Worm (Caenorhabditis elegans) whole organism, L2 larva: ENCODE data around the gene Y19D10B.8.
"Not testable (repeated sequence)": the region's sequence is repeated elsewhere in the genome, so short reads cannot be mapped to it uniquely, and the experiment has no call there.

Experiments used
- F13H6.1 ChIP-seq: sonication (generic microtip); optimal IDR thresholded peaks from 2 replicates; lab custom pipeline; 2016; ENCODE audit warnings: missing genetic modification characterization, missing compliant biosample characterization
- aly-2 ChIP-seq: fragments of 150-350 bp; optimal IDR thresholded peaks from 2 replicates; lab custom pipeline; 2014; ENCODE audit warnings: missing biosample characterization, missing genetic modification characterization
- ceh-16 ChIP-seq: fragments of 150-350 bp; optimal IDR thresholded peaks from 2 replicates; lab custom pipeline; 2014; ENCODE audit warnings: missing biosample characterization, missing genetic modification characterization
- crh-2 ChIP-seq: sonication (generic microtip); optimal IDR thresholded peaks from 2 replicates; lab custom pipeline; 2017; ENCODE audit warnings: missing biosample characterization, missing genetic modification characterization
- dmd-4 ChIP-seq: sonication (generic microtip); optimal IDR thresholded peaks from 2 replicates; lab custom pipeline; 2017; ENCODE audit warnings: missing biosample characterization, missing genetic modification characterization
- mdl-1 ChIP-seq, 2 experiments: fragments of 150-350 bp in 1 of 2; sonication (generic microtip) in 1 of 2; optimal IDR thresholded peaks; 2 replicates each; lab custom pipeline; 2017; ENCODE audit warnings: missing biosample characterization in 2 of 2, missing genetic modification characterization in 2 of 2
- nhr-11 ChIP-seq: fragments of 150-350 bp; optimal IDR thresholded peaks from 2 replicates; lab custom pipeline; 2014; ENCODE audit warnings: missing biosample characterization, missing genetic modification characterization
- nhr-237 ChIP-seq: fragments of 150-350 bp; optimal IDR thresholded peaks from 2 replicates; lab custom pipeline; 2014; ENCODE audit warnings: missing biosample characterization, missing genetic modification characterization
- nhr-25 ChIP-seq: fragments of 150-350 bp; sonication (generic microtip); optimal IDR thresholded peaks from 3 replicates; lab custom pipeline; 2014; ENCODE audit warnings: missing biosample characterization, missing genetic modification characterization
- nhr-77 ChIP-seq: fragments of 150-350 bp; optimal IDR thresholded peaks from 2 replicates; lab custom pipeline; 2014; ENCODE audit warnings: missing biosample characterization, missing genetic modification characterization
- sma-3 ChIP-seq: sonication (generic microtip); optimal IDR thresholded peaks from 2 replicates; lab custom pipeline; 2016; ENCODE audit warnings: missing genetic modification reagents, missing genetic modification characterization, missing compliant biosample characterization
- unc-62 ChIP-seq: fragments of 150-350 bp; optimal IDR thresholded peaks from 2 replicates; lab custom pipeline; 2014; ENCODE audit warnings: missing biosample characterization, missing genetic modification reagents, missing genetic modification characterization
- zag-1 ChIP-seq: fragments of 150-350 bp; optimal IDR thresholded peaks from 2 replicates; lab custom pipeline; 2014; ENCODE audit warnings: missing biosample characterization, missing genetic modification characterization
- ztf-4 ChIP-seq: fragments of 150-350 bp; optimal IDR thresholded peaks from 2 replicates; lab custom pipeline; 2014; ENCODE audit warnings: missing biosample characterization, missing genetic modification characterization

DNA sequence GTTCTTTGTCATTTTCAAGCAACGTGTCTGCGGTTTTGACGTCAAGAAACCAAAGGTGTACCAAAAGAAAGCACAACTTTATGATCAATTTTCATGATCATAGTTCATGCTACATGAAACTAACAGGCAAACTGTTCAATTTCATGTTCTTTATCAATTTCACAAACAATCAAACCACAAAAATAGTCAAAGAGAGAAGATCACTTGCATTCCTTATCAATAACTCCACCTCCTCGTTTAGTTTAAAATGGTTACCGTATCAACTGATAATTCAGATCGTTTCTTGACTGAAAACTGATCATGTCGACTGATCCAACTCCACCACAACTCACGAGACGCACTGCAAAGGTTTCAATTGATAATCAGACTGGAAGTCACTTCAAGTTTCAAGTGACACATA is 29.3 kb upstream of the Y19D10B.8 start, which contains the start of gene pud-1.1:
- TF ChIP-seq aly-2 (tag; lab: Kevin White, UChicago); nhr-77 (tag; lab: Kevin White, UChicago); F13H6.1; crh-2 (tag; lab: Kevin White, UChicago); mdl-1 (tag; optimal IDR thresholded peaks at IDR 0.05; lab: Kevin White, UChicago); nhr-237 (tag; lab: Kevin White, UChicago); ceh-16 (tag; lab: Kevin White, UChicago); unc-62 (GFP tag; lab: Kevin White, UChicago); nhr-25 (tag; lab: Kevin White, UChicago); zag-1; sma-3 (GFP tag; lab: Kevin White, UChicago); dmd-4; nhr-11 (tag; lab: Kevin White, UChicago); ztf-4: not testable (repeated sequence)
